Fruit fly (Drosophila melanogaster) whole organism, prepupa: ENCODE data around the gene Eig71Ed.

Source experiments
- CG10631 ChIP-seq: fragments of 200-800 bp; sonication (Bioruptor generic); optimal IDR thresholded peaks from 2 replicates; lab custom pipeline; 2016; ENCODE audit warnings: missing biosample characterization, missing genetic modification characterization
- CG10669 ChIP-seq: fragments of 200-800 bp; sonication (Bioruptor generic); optimal IDR thresholded peaks from 3 replicates; lab custom pipeline; 2018; ENCODE audit warnings: missing biosample characterization, mild to moderate bottlenecking, missing genetic modification characterization, moderate library complexity
- CG11762 ChIP-seq: fragments of 200-800 bp; sonication (Bioruptor generic); optimal IDR thresholded peaks from 3 replicates; lab custom pipeline; 2016; ENCODE audit warnings: missing biosample characterization, missing genetic modification characterization; ENCODE audit not compliant: insufficient read depth
- CG15336 ChIP-seq: fragments of 200-800 bp; sonication (Bioruptor generic); IDR thresholded peaks from 2 replicates; pipeline ENCODE4 v1.3.6; 2022; ENCODE audit warnings: missing biosample characterization, missing genetic modification characterization
- CG16779 ChIP-seq: fragments of 200-800 bp; sonication (Bioruptor generic); optimal IDR thresholded peaks from 3 replicates; lab custom pipeline; 2017; ENCODE audit warnings: missing biosample characterization, mild to moderate bottlenecking, missing genetic modification characterization
- CG3032 ChIP-seq: fragments of 200-800 bp; optimal IDR thresholded peaks from 2 replicates; lab custom pipeline; 2019; ENCODE audit warnings: missing biosample characterization, mild to moderate bottlenecking, missing genetic modification characterization, moderate library complexity
- CG31627 ChIP-seq: fragments of 200-800 bp; sonication (Bioruptor generic); optimal IDR thresholded peaks from 3 replicates; lab custom pipeline; 2016; ENCODE audit warnings: missing biosample characterization, missing genetic modification characterization
- CG34406 ChIP-seq: fragments of 200-800 bp; sonication (Bioruptor generic); optimal IDR thresholded peaks from 3 replicates; lab custom pipeline; 2016; ENCODE audit warnings: missing biosample characterization, missing genetic modification characterization
- CG3919 ChIP-seq: fragments of 200-800 bp; sonication (Bioruptor generic); optimal IDR thresholded peaks from 3 replicates; lab custom pipeline; 2016; ENCODE audit warnings: missing biosample characterization, missing genetic modification characterization
- CG4318 ChIP-seq: fragments of 200-800 bp; sonication (Bioruptor generic); optimal IDR thresholded peaks from 3 replicates; lab custom pipeline; 2017; ENCODE audit warnings: missing biosample characterization, mild to moderate bottlenecking, missing genetic modification characterization
- CG6163 ChIP-seq: fragments of 200-800 bp; sonication (Bioruptor generic); IDR thresholded peaks from 3 replicates; pipeline ENCODE4 v1.3.6; 2022; ENCODE audit warnings: missing biosample characterization, missing genetic modification characterization
- CG7368 ChIP-seq: fragments of 200-800 bp; sonication (Bioruptor generic); optimal IDR thresholded peaks from 3 replicates; lab custom pipeline; 2016; ENCODE audit warnings: missing biosample characterization, missing genetic modification characterization
- CG8119 ChIP-seq: fragments of 200-800 bp; sonication (Bioruptor generic); IDR thresholded peaks from 3 replicates; pipeline ENCODE4 v1.3.6; 2022; ENCODE audit warnings: missing biosample characterization, missing genetic modification characterization
- CG8632 ChIP-seq: fragments of 200-800 bp; sonication (Bioruptor generic); optimal IDR thresholded peaks from 3 replicates; lab custom pipeline; 2016; ENCODE audit warnings: missing biosample characterization, missing genetic modification characterization
- CG9139 ChIP-seq: fragments of 200-800 bp; sonication (Bioruptor generic); optimal IDR thresholded peaks from 3 replicates; lab custom pipeline; 2017; ENCODE audit warnings: missing biosample characterization, mild to moderate bottlenecking, missing genetic modification characterization
- Eip75B ChIP-seq: fragments of 200-800 bp; sonication (Bioruptor generic); optimal IDR thresholded peaks from 3 replicates; lab custom pipeline; 2016; ENCODE audit warnings: missing biosample characterization, missing genetic modification characterization
- Eip78C ChIP-seq: fragments of 200-800 bp; sonication (Bioruptor generic); peaks from one replicate; lab custom pipeline; 2016; ENCODE audit warnings: missing biosample characterization, missing genetic modification characterization
- Eip93F ChIP-seq: fragments of 200-800 bp; sonication (Bioruptor generic); optimal IDR thresholded peaks from 2 replicates; lab custom pipeline; 2016; ENCODE audit warnings: missing biosample characterization, mild to moderate bottlenecking, missing genetic modification characterization
- Gug ChIP-seq: fragments of 200-800 bp; sonication (Bioruptor generic); IDR thresholded peaks from 2 replicates; pipeline ENCODE4 v1.3.6; 2022; ENCODE audit warnings: missing biosample characterization, missing genetic modification characterization
- Hr38 ChIP-seq: sonication (Bioruptor generic); optimal IDR thresholded peaks from 2 replicates; lab custom pipeline; 2016; ENCODE audit warnings: missing biosample characterization, missing genetic modification characterization
- Hr39 ChIP-seq: fragments of 200-800 bp; sonication (Bioruptor generic); optimal IDR thresholded peaks from 2 replicates; lab custom pipeline; 2016; ENCODE audit warnings: missing biosample characterization, missing genetic modification characterization
- Met ChIP-seq: fragments of 200-800 bp; sonication (Bioruptor generic); optimal IDR thresholded peaks from 3 replicates; lab custom pipeline; 2016; ENCODE audit warnings: missing biosample characterization, missing genetic modification characterization
- OdsH ChIP-seq: fragments of 200-800 bp; sonication (Bioruptor generic); optimal IDR thresholded peaks from 3 replicates; lab custom pipeline; 2016; ENCODE audit warnings: missing biosample characterization, missing genetic modification characterization
- Smox ChIP-seq: fragments of 200-800 bp; sonication (Bioruptor generic); optimal IDR thresholded peaks from 3 replicates; lab custom pipeline; 2016; ENCODE audit warnings: missing biosample characterization, missing genetic modification characterization
- Sox102F ChIP-seq: fragments of 200-800 bp; sonication (Bioruptor generic); optimal IDR thresholded peaks from 2 replicates; lab custom pipeline; 2016; ENCODE audit warnings: missing biosample characterization, mild to moderate bottlenecking, missing genetic modification characterization
- Sox14 ChIP-seq: fragments of 200-800 bp; sonication (Bioruptor generic); optimal IDR thresholded peaks from 3 replicates; lab custom pipeline; 2016; ENCODE audit warnings: missing biosample characterization, missing genetic modification characterization
- acj6 ChIP-seq: fragments of 200-800 bp; sonication (Bioruptor generic); optimal IDR thresholded peaks from 3 replicates; lab custom pipeline; 2016; ENCODE audit warnings: missing biosample characterization, missing genetic modification characterization
- cyc ChIP-seq: fragments of 200-800 bp; sonication (Bioruptor generic); optimal IDR thresholded peaks from 3 replicates; lab custom pipeline; 2016; ENCODE audit warnings: missing biosample characterization, missing genetic modification characterization
- dac ChIP-seq: fragments of 200-800 bp; sonication (Bioruptor generic); optimal IDR thresholded peaks from 2 replicates; lab custom pipeline; 2017; ENCODE audit warnings: missing biosample characterization, mild to moderate bottlenecking, missing genetic modification characterization
- fkh ChIP-seq: fragments of 200-800 bp; sonication (Bioruptor generic); optimal IDR thresholded peaks from 3 replicates; lab custom pipeline; 2017; ENCODE audit warnings: missing biosample characterization, mild to moderate bottlenecking, missing genetic modification characterization, moderate library complexity
- net ChIP-seq: fragments of 200-800 bp; sonication (Bioruptor generic); optimal IDR thresholded peaks from 3 replicates; lab custom pipeline; 2016; ENCODE audit warnings: missing biosample characterization, missing genetic modification characterization
- pdm3 ChIP-seq: fragments of 200-800 bp; sonication (Bioruptor generic); optimal IDR thresholded peaks from 3 replicates; lab custom pipeline; 2016; ENCODE audit warnings: missing biosample characterization, missing genetic modification characterization
- salr ChIP-seq, 2 experiments: fragments of 200-800 bp; sonication (Bioruptor generic); optimal IDR thresholded peaks; 3 replicates each; lab custom pipeline; 2016 to 2018; ENCODE audit warnings: missing biosample characterization in 2 of 2, missing genetic modification characterization in 2 of 2, mild to moderate bottlenecking in 1 of 2
- spab ChIP-seq: fragments of 200-800 bp; sonication (Bioruptor generic); optimal IDR thresholded peaks from 2 replicates; lab custom pipeline; 2017; ENCODE audit warnings: missing biosample characterization, mild to moderate bottlenecking, missing genetic modification characterization, missing genetic modification reagents
- topi ChIP-seq: fragments of 200-800 bp; sonication (Bioruptor generic); optimal IDR thresholded peaks from 3 replicates; lab custom pipeline; 2016; ENCODE audit warnings: missing biosample characterization, missing genetic modification characterization
- vri ChIP-seq: fragments of 200-800 bp; sonication (Bioruptor generic); optimal IDR thresholded peaks from 3 replicates; lab custom pipeline; 2016; ENCODE audit warnings: missing biosample characterization, mild to moderate bottlenecking, missing genetic modification characterization

The Eig71Ed gene

dm6 chr3L:15625676-15626414 lies 26.5 kb upstream of the Eig71Ed start (continued):
- TF ChIP-seq Hr39 (GFP tag; lab: Kevin White, UChicago) (peak; percentile 89), Gug (GFP tag; lab: Robert Waterston, UW) (peak; percentile 91; the same call in 1 of the 2 replicates), CG16779 (tag; lab: Kevin White, UChicago) (peak; percentile 95), Met (GFP tag; lab: Kevin White, UChicago) (peak; percentile 93), CG9139 (GFP tag; lab: Kevin White, UChicago) (peak; percentile 87), Sox102F (GFP tag; lab: Kevin White, UChicago) (peak; percentile 77), Hr38 (no peak), net (GFP tag; lab: Kevin White, UChicago) (peak; percentile 92), CG34406 (GFP tag; lab: Kevin White, UChicago) (peak; percentile 97), salr (GFP tag; optimal IDR thresholded peaks at IDR 0.05; lab: Kevin White, UChicago) (peak; percentile 73 to 99), vri (peak; percentile 49), CG3032 (tag; lab: Kevin White, UChicago) (peak; percentile 95), pdm3 (peak; percentile 94), OdsH (GFP tag; lab: Kevin White, UChicago) (peak; percentile 97), spab (GFP tag; lab: Kevin White, UChicago) (peak; percentile 89), CG8119 (GFP tag; lab: Robert Waterston, UW) (peak; percentile 98), acj6 (GFP tag; lab: Kevin White, UChicago) (peak; percentile 98), CG31627 (GFP tag; lab: Kevin White, UChicago) (peak; percentile 93), Sox14 (GFP tag; lab: Kevin White, UChicago) (peak; percentile 90), cyc (peak; percentile 92), Eip78C (GFP tag; lab: Kevin White, UChicago) (peak; percentile 98), CG10669 (GFP tag; lab: Kevin White, UChicago) (peak; percentile 90), dac (GFP tag; lab: Kevin White, UChicago) (peak; percentile 72), Smox (GFP tag; lab: Kevin White, UChicago) (peak; percentile 94), CG10631 (GFP tag; lab: Kevin White, UChicago) (peak; percentile 98), CG7368 (GFP tag; lab: Kevin White, UChicago) (peak; percentile 87), CG15336 (peak; percentile 96), CG6163 (GFP tag; lab: Robert Waterston, UW) (peak; percentile 88), topi (GFP tag; lab: Kevin White, UChicago) (peak; percentile 95), CG11762 (GFP tag; lab: Kevin White, UChicago) (peak; percentile 95)
- TF ChIP-seq, all 60 proteins: peak for 59

DNA sequence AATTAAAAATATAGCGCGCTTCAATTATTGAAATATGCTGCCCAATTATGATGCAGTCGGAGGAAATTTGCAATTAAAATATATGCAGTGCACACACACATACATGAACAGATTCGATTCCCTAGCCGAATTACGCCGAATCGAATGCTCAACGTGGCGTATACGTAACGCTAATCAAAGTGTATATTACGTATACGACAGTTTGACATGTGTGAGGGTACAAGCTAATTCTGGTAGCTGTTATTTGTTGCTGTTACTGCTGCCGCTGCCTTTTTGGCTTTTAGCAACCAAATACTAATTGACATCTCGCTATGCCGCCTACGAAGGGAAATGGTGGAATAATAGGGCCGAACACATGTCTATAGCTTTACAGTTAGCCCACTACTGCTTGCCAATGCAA lies 25.0 kb upstream of the Eig71Ed start:
- no peak for TF ChIP-seq Eip93F
- TF ChIP-seq net (GFP tag; lab: Kevin White, UChicago) = no peak
- no peak for TF ChIP-seq CG3919 (GFP tag; lab: Kevin White, UChicago)
- TF ChIP-seq CG8632 (GFP tag; lab: Kevin White, UChicago) = no peak
- no peak for TF ChIP-seq CG3032 (tag; lab: Kevin White, UChicago)
- no peak for TF ChIP-seq Gug (GFP tag; lab: Robert Waterston, UW)
- no peak for TF ChIP-seq cyc
- no peak for TF ChIP-seq Sox102F (GFP tag; lab: Kevin White, UChicago)

DNA sequence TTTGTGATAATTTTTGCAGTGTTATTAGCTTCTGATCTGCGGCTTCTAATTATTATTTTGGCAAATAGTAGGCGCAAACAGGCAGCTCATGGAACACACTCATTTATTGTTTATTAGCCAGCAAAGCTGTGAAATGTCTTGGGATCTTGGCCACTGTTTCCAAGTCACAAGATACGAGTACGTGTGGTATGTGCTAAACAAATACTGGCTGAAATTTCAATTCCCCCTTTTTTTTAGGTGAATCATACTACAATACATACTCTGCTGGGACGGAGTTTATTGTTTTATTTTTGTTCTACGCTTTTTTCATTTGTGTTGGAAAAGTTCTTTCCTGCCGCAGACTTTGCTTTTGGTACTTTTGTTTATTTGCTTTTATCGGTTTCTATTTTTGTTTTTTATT lies 21.3 kb upstream of the Eig71Ed start:
- TF ChIP-seq CG4318 (GFP tag; lab: Kevin White, UChicago) = no peak
- no peak for TF ChIP-seq topi (GFP tag; lab: Kevin White, UChicago)
- TF ChIP-seq fkh (GFP tag; lab: Kevin White, UChicago) = peak; percentile 73
- no peak for TF ChIP-seq Eip75B (GFP tag; lab: Kevin White, UChicago)
- no peak for TF ChIP-seq Hr38
